Worm (Caenorhabditis elegans) whole organism, midembryonic: ENCODE data around the gene rtfo-1.

Experiments used
- T22C8.4 ChIP-seq: fragments of 200-800 bp; sonication (Bioruptor generic); IDR thresholded peaks from 2 replicates; pipeline ENCODE4 v1.3.6; 2022; ENCODE audit warnings: missing genetic modification characterization, missing compliant biosample characterization
- klf-2 ChIP-seq: fragments of 200-800 bp; sonication (Bioruptor generic); conservative IDR thresholded peaks from 2 replicates; pipeline ENCODE4 v1.3.6; 2022; ENCODE audit warnings: missing genetic modification reagents, missing genetic modification characterization, missing compliant biosample characterization
- med-1 ChIP-seq: sonication (generic microtip); optimal IDR thresholded peaks from 2 replicates; lab custom pipeline; 2017; ENCODE audit warnings: missing genetic modification characterization, mild to moderate bottlenecking, missing compliant biosample characterization, antibody characterized with exemption, missing genetic modification reagents; ENCODE audit not compliant: insufficient read depth
- ztf-29 ChIP-seq: fragments of 200-800 bp; sonication (Bioruptor generic); IDR thresholded peaks from 2 replicates; pipeline ENCODE4 v1.3.6; 2022; ENCODE audit warnings: missing genetic modification reagents, missing genetic modification characterization, missing compliant biosample characterization

DNA sequence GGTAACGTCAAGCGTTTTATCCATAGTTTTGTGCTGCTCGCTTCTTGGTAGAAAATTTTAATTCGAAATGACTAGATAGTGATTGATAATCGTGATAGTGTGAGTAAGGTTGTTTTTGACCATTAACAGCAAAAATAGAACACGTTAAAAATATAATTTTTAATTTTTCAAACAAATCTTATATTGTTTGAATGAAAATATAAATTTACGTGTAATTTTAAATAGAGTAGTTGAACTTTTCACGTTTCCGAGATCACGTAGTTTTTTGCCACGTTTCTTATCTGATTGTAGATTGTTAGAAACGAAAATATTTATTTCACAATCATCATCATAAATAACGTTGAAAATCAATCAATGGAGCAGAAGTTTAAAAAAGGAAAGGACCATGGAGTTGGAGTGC is 51.0 kb downstream of the rtfo-1 start, which contains the start of the genes C50F4.10 and pfk-1.2:
- no peak for TF ChIP-seq klf-2 (GFP tag; lab: Robert Waterston, UW)
- TF ChIP-seq ztf-29 (GFP tag; lab: Robert Waterston, UW), result no peak
- TF ChIP-seq med-1 (GFP tag; lab: Kevin White, UChicago), result no peak
- no peak for TF ChIP-seq T22C8.4
